Fruit fly (Drosophila melanogaster) whole organism, embryonic: ENCODE measurements around the gene Exd2.

Source experiments
- B-H2 ChIP-seq: fragments of 200-800 bp; sonication (Bioruptor generic); optimal IDR thresholded peaks from 2 replicates; lab custom pipeline; 2018; ENCODE audit warnings: missing biosample characterization, mild to moderate bottlenecking, missing genetic modification characterization
- CG4282 ChIP-seq: fragments of 200-800 bp; sonication (Bioruptor generic); optimal IDR thresholded peaks from 2 replicates; lab custom pipeline; 2016; ENCODE audit warnings: missing biosample characterization, missing genetic modification characterization
- CG6272 ChIP-seq: fragments of 200-800 bp; sonication (Bioruptor generic); IDR thresholded peaks from 2 replicates; pipeline ENCODE4 v1.3.6; 2022; ENCODE audit warnings: missing biosample characterization, missing genetic modification characterization
- NfI ChIP-seq: fragments of 200-800 bp; sonication (Bioruptor generic); optimal IDR thresholded peaks from 3 replicates; lab custom pipeline; 2018; ENCODE audit warnings: missing biosample characterization, mild to moderate bottlenecking, missing genetic modification characterization, moderate library complexity
- aop ChIP-seq: fragments of 200-800 bp; sonication (Bioruptor generic); IDR thresholded peaks from 2 replicates; pipeline ENCODE4 v1.3.6; 2022; ENCODE audit warnings: missing biosample characterization, missing genetic modification characterization
- dmrt99B ChIP-seq: fragments of 200-800 bp; sonication (Bioruptor generic); optimal IDR thresholded peaks from 2 replicates; lab custom pipeline; 2018; ENCODE audit warnings: missing biosample characterization, mild to moderate bottlenecking, missing genetic modification characterization, moderate library complexity
- gro ChIP-seq: fragments of 200-800 bp; sonication (Bioruptor generic); optimal IDR thresholded peaks from 2 replicates; lab custom pipeline; 2016; ENCODE audit warnings: missing biosample characterization, missing genetic modification characterization
- toy ChIP-seq: fragments of 200-800 bp; sonication (Bioruptor generic); IDR thresholded peaks from 2 replicates; pipeline ENCODE4 v1.3.6; 2022; ENCODE audit warnings: missing biosample characterization, missing genetic modification characterization
- vvl ChIP-seq: fragments of 200-800 bp; sonication (Bioruptor generic); IDR thresholded peaks from 2 replicates; pipeline ENCODE4 v1.3.6; 2022; ENCODE audit warnings: missing biosample characterization, missing genetic modification characterization

- TF ChIP-seq CG6272 (GFP tag; lab: Robert Waterston, UW) (no peak), aop (GFP tag; lab: Robert Waterston, UW) (no peak), toy (GFP tag; lab: Robert Waterston, UW) (no peak), dmrt99B (no peak), CG4282 (GFP tag; lab: Kevin White, UChicago) (no peak), B-H2 (no peak), gro (GFP tag; lab: Kevin White, UChicago) (no peak), NfI (no peak), vvl (GFP tag; lab: Robert Waterston, UW) (no peak)
Observed at dm6 chr3R:11451207-11451841, 15.8 kb upstream of the Exd2 start, which contains the start of gene sals.
